Worm (Caenorhabditis elegans) whole organism, L1 larva: ENCODE measurements around the gene srw-1.

Experiments used
- ama-1 ChIP-seq: fragments of 150-350 bp; optimal IDR thresholded peaks from 2 replicates; lab custom pipeline; 2014
- ceh-82 ChIP-seq, 3 experiments: fragments of 150-350 bp in 1 of 3; sonication (generic microtip) in 2 of 3; optimal IDR thresholded peaks; 2 replicates each; lab custom pipeline; 2014 to 2017; ENCODE audit warnings: missing biosample characterization in 3 of 3, missing genetic modification characterization in 3 of 3
- dpl-1 ChIP-seq, 3 experiments: fragments of 150-350 bp in 2 of 3; sonication (generic microtip) in 1 of 3; optimal IDR thresholded peaks; 2 replicates each; lab custom pipeline; 2014 to 2017; ENCODE audit warnings: missing biosample characterization in 3 of 3, missing genetic modification characterization in 3 of 3, missing genetic modification reagents in 3 of 3
- elt-2 ChIP-seq: sonication (generic microtip); optimal IDR thresholded peaks from 2 replicates; lab custom pipeline; 2016; ENCODE audit warnings: missing genetic modification characterization, mild to moderate bottlenecking, inconsistent platforms, missing compliant biosample characterization, missing genetic modification reagents
- fos-1 ChIP-seq: fragments of 150-350 bp; optimal IDR thresholded peaks from 2 replicates; lab custom pipeline; 2014; ENCODE audit warnings: missing biosample characterization, missing genetic modification characterization
- hpl-2 ChIP-seq: fragments of 150-350 bp; optimal IDR thresholded peaks from 2 replicates; lab custom pipeline; 2014; ENCODE audit warnings: missing biosample characterization, missing genetic modification reagents, missing genetic modification characterization
- lin-35 ChIP-seq, 2 experiments: fragments of 150-350 bp; optimal IDR thresholded peaks; 2 replicates each; lab custom pipeline; 2014; ENCODE audit warnings: missing biosample characterization in 2 of 2, missing genetic modification characterization in 2 of 2, missing genetic modification reagents in 2 of 2
- lir-3 ChIP-seq: sonication (generic microtip); optimal IDR thresholded peaks from 2 replicates; lab custom pipeline; 2016; ENCODE audit warnings: mild to moderate bottlenecking, missing genetic modification characterization, moderate library complexity, missing compliant biosample characterization; ENCODE audit not compliant: poor library complexity
- nhr-76 ChIP-seq: sonication (generic microtip); optimal IDR thresholded peaks from 2 replicates; lab custom pipeline; 2017; ENCODE audit warnings: missing biosample characterization, missing genetic modification characterization
- nhr-90 ChIP-seq: sonication (generic microtip); optimal IDR thresholded peaks from 2 replicates; lab custom pipeline; 2016; ENCODE audit warnings: mild to moderate bottlenecking, missing genetic modification characterization, missing compliant biosample characterization; ENCODE audit not compliant: poor library complexity
- pax-3 ChIP-seq: fragments of 200-800 bp; sonication (Bioruptor generic); optimal IDR thresholded peaks from 2 replicates; lab custom pipeline; 2018; ENCODE audit warnings: mild to moderate bottlenecking, missing genetic modification characterization, moderate library complexity, missing compliant biosample characterization
- unc-30 ChIP-seq: sonication (generic microtip); optimal IDR thresholded peaks from 2 replicates; lab custom pipeline; 2017; ENCODE audit warnings: missing biosample characterization, missing genetic modification characterization
- zag-1 ChIP-seq: fragments of 150-350 bp; optimal IDR thresholded peaks from 2 replicates; lab custom pipeline; 2014; ENCODE audit warnings: missing biosample characterization, missing genetic modification characterization

DNA sequence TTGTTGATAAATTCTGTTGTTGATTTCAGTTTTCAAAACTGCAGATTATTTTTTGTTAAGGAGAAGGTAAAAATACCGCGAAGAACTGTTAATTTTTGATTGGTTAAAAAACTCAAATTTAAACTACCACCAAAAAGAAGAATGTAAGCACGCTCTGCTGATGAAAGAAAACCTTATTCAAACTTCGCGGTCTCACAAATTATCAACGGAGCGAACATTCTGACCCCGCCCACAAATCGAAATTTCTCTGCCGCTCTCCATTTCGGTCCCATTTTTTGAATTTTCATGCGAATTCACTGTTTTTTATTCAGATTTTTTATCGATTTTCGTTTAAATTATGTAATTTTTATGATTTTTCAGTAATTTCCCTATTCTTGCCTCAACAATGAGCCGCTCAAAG, 8.5 kb upstream of the srw-1 start, which contains the start of gene cyn-3:
- TF ChIP-seq elt-2 (tag; lab: Kevin White, UChicago) (peak; percentile 37), ama-1 (lab: Kevin White, UChicago) (peak; percentile 66), dpl-1 (GFP tag; optimal IDR thresholded peaks at IDR 0.05; lab: Kevin White, UChicago) (peak; percentile 99), unc-30 (no peak), lir-3 (tag; lab: Kevin White, UChicago) (peak; percentile 64), nhr-90 (peak; percentile 85), lin-35 (GFP tag; optimal IDR thresholded peaks at IDR 0.05; lab: Kevin White, UChicago) (peak; percentile 100), zag-1 (tag; lab: Kevin White, UChicago) (no peak), ceh-82 (tag; optimal IDR thresholded peaks at IDR 0.05; lab: Kevin White, UChicago) (peak; percentile 80 to 95 (median 81)), nhr-76 (tag; lab: Kevin White, UChicago) (no peak), fos-1 (tag; lab: Kevin White, UChicago) (peak; percentile 90), hpl-2 (GFP tag; lab: Kevin White, UChicago) (no peak), pax-3 (tag; lab: Kevin White, UChicago) (peak; percentile 92)
